2 worm cellular contexts compared by ENCODE assay signal in the genomic region with DNA sequence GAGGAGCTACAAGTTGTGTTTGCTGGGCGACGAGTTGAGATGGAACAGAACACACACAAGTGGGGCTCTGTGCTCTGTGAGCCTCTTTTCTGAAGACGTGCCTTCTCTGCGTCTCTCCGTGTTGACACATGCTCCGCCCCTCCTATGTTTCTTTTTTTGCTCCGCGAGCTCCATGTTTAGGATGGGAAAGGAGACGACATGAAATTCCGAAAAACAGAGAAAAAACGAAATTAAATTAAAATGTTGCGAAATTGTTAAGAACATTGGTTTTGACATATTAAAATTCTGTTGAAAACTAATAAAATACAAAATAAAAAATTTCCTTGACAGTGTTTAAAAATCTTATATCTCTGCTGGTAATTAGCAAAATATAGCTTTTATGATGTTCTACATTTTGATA.
TF ChIP-seq lines count a peak whose summit lies in the region.

Gene mec-12, minus strand, starts transcription at position 91 of the 400 bp plus-strand sequence.

TF ChIP-seq in whole organism, L1 larva, 84 proteins besides CTCF, POLR2A, EP300 and RAD21 (continued from another document):
- TF ChIP-seq efl-1 (optimal IDR thresholded peaks at IDR 0.05; lab: Kevin White, UChicago) (peak in 1 of 2 experiments; percentile 3), efl-1 (GFP tag; optimal IDR thresholded peaks at IDR 0.05 in 1 of 2; lab: Kevin White, UChicago) (no peak), lin-14 (GFP tag; optimal IDR thresholded peaks at IDR 0.05; lab: Kevin White, UChicago) (peak; percentile 78), tbx-2 (tag; optimal IDR thresholded peaks at IDR 0.05; lab: Kevin White, UChicago) (peak; percentile 10), fkh-10 (GFP tag; optimal IDR thresholded peaks at IDR 0.05; lab: Kevin White, UChicago) (peak; percentile 34), lin-39 (tag; optimal IDR thresholded peaks at IDR 0.05; lab: Kevin White, UChicago) (no peak), F16B12.6 (tag; optimal IDR thresholded peaks at IDR 0.05; lab: Kevin White, UChicago) (no peak), fkh-8 (tag; optimal IDR thresholded peaks at IDR 0.05; lab: Kevin White, UChicago) (no peak), zip-4 (GFP tag; optimal IDR thresholded peaks at IDR 0.05; lab: Kevin White, UChicago) (peak; percentile 12), snu-23 (GFP tag; optimal IDR thresholded peaks at IDR 0.05; lab: Kevin White, UChicago) (no peak), nhr-47 (tag; optimal IDR thresholded peaks at IDR 0.05; lab: Kevin White, UChicago) (peak; percentile 17), nhr-71 (tag; optimal IDR thresholded peaks at IDR 0.05; lab: Kevin White, UChicago) (peak; percentile 40), mdl-1 (tag; optimal IDR thresholded peaks at IDR 0.05; lab: Kevin White, UChicago) (no peak), nhr-19 (GFP tag; conservative IDR thresholded peaks at IDR 0.05; lab: Robert Waterston, UW) (no peak), aha-1 (tag; optimal IDR thresholded peaks at IDR 0.05; lab: Kevin White, UChicago) (no peak), nhr-12 (tag; optimal IDR thresholded peaks at IDR 0.05; lab: Kevin White, UChicago) (no peak), pag-3 (tag; optimal IDR thresholded peaks at IDR 0.05; lab: Kevin White, UChicago; ENCODE audit: borderline replicate concordance, insufficient read depth) (no peak), alr-1 (tag; optimal IDR thresholded peaks at IDR 0.05; lab: Kevin White, UChicago; ENCODE audit: borderline replicate concordance) (no peak)

TF ChIP-seq in whole organism, L2 larva, 48 proteins besides CTCF, POLR2A, EP300 and RAD21 (continued from another document):
- no peak for TF ChIP-seq skn-1 (tag; optimal IDR thresholded peaks at IDR 0.05; lab: Kevin White, UChicago)
